Fruit fly (Drosophila melanogaster) whole organism, pupa: Measurements from ENCODE around the gene mRpS33.

Source experiments
- CG10348 ChIP-seq: fragments of 200-800 bp; sonication (Bioruptor generic); IDR thresholded peaks from 2 replicates; pipeline ENCODE4 v1.3.6; 2022; ENCODE audit warnings: missing biosample characterization, missing genetic modification characterization
- CG13204 ChIP-seq: fragments of 200-800 bp; sonication (Bioruptor generic); optimal IDR thresholded peaks from 2 replicates; lab custom pipeline; 2018; ENCODE audit warnings: missing biosample characterization, mild to moderate bottlenecking, missing genetic modification characterization, moderate library complexity
- CG14655 ChIP-seq: fragments of 200-800 bp; sonication (Bioruptor generic); optimal IDR thresholded peaks from 3 replicates; lab custom pipeline; 2017; ENCODE audit warnings: mild to moderate bottlenecking, missing biosample characterization, missing genetic modification reagents, missing genetic modification characterization
- CG17806 ChIP-seq: fragments of 200-800 bp; sonication (Bioruptor generic); optimal IDR thresholded peaks from 2 replicates; lab custom pipeline; 2018; ENCODE audit warnings: missing biosample characterization, mild to moderate bottlenecking, missing genetic modification characterization, moderate library complexity
- CG32121 ChIP-seq: fragments of 200-800 bp; sonication (Bioruptor generic); IDR thresholded peaks from 2 replicates; pipeline ENCODE4 v1.3.6; 2022; ENCODE audit warnings: missing biosample characterization, missing genetic modification characterization
- CG34367 ChIP-seq: fragments of 200-800 bp; sonication (Bioruptor generic); optimal IDR thresholded peaks from 2 replicates; lab custom pipeline; 2018; ENCODE audit warnings: missing biosample characterization, mild to moderate bottlenecking, missing genetic modification characterization
- CG9948 ChIP-seq: fragments of 200-800 bp; sonication (Bioruptor generic); optimal IDR thresholded peaks from 2 replicates; lab custom pipeline; 2018; ENCODE audit warnings: missing biosample characterization, mild to moderate bottlenecking, missing genetic modification characterization, moderate library complexity
- EcR ChIP-seq: fragments of 200-800 bp; sonication (Bioruptor generic); optimal IDR thresholded peaks from 3 replicates; lab custom pipeline; 2019; ENCODE audit warnings: missing biosample characterization, missing genetic modification characterization, mild to moderate bottlenecking, moderate library complexity, missing genetic modification reagents
- Pif1B ChIP-seq: fragments of 200-800 bp; sonication (Bioruptor generic); optimal IDR thresholded peaks from 3 replicates; lab custom pipeline; 2016; ENCODE audit warnings: missing biosample characterization, missing genetic modification characterization
- gl ChIP-seq: fragments of 200-800 bp; sonication (Bioruptor generic); optimal IDR thresholded peaks from 2 replicates; lab custom pipeline; 2018; ENCODE audit warnings: missing biosample characterization, mild to moderate bottlenecking, missing genetic modification characterization
- rn ChIP-seq: fragments of 200-800 bp; sonication (Bioruptor generic); IDR thresholded peaks from 2 replicates; pipeline ENCODE4 v1.3.6; 2022; ENCODE audit warnings: missing biosample characterization, missing genetic modification characterization

- TF ChIP-seq CG14655 (GFP tag; lab: Kevin White, UChicago) = no peak
- peak; percentile 87 for TF ChIP-seq CG32121
- TF ChIP-seq CG34367 (tag; lab: Kevin White, UChicago) = peak; percentile 64
- peak; percentile 70 for TF ChIP-seq CG9948
- no peak for TF ChIP-seq EcR (GFP tag; lab: Kevin White, UChicago)
- peak; percentile 67; the same call in 1 of the 2 replicates for TF ChIP-seq CG10348 (GFP tag; lab: Robert Waterston, UW)
- TF ChIP-seq Pif1B (GFP tag; lab: Kevin White, UChicago) = no peak
- TF ChIP-seq CG13204 (GFP tag; lab: Kevin White, UChicago) = no peak
- peak; percentile 61 for TF ChIP-seq rn (GFP tag; lab: Robert Waterston, UW)
- peak; percentile 59 for TF ChIP-seq CG17806
- TF ChIP-seq gl (tag; lab: Kevin White, UChicago) = peak; percentile 16
Observed at dm6 chr3R:16442937-16443336, 6.5 kb upstream of the mRpS33 start, which contains the start of the genes Ttc1 and CG14882.
